Fruit fly (Drosophila melanogaster) S2 (cell line): ENCODE data around the gene CG14810.

Source experiments
- CG8478 ChIP-seq: fragments of >200 bp; optimal IDR thresholded peaks from 2 replicates; lab custom pipeline; 2018
- CTCF ChIP-seq, 2 experiments: fragments of >200 bp; optimal IDR thresholded peaks; 2 replicates each; lab custom pipeline; 2018

dm6 chrX:1823883-1824609 is 3.9 kb upstream of the CG14810 start:
- no peak for TF ChIP-seq CTCF (optimal IDR thresholded peaks at IDR 0.05; lab: Kevin White, UChicago)
- no peak for TF ChIP-seq CG8478 (lab: Kevin White, UChicago)
